Fruit fly (Drosophila melanogaster) whole organism, pupa: ENCODE results near the gene DNaseII.

ENCODE experiments used
- CG10348 ChIP-seq: fragments of 200-800 bp; sonication (Bioruptor generic); IDR thresholded peaks from 2 replicates; pipeline ENCODE4 v1.3.6; 2022; ENCODE audit warnings: missing biosample characterization, missing genetic modification characterization
- CG14655 ChIP-seq: fragments of 200-800 bp; sonication (Bioruptor generic); optimal IDR thresholded peaks from 3 replicates; lab custom pipeline; 2017; ENCODE audit warnings: mild to moderate bottlenecking, missing biosample characterization, missing genetic modification reagents, missing genetic modification characterization
- CG17806 ChIP-seq: fragments of 200-800 bp; sonication (Bioruptor generic); optimal IDR thresholded peaks from 2 replicates; lab custom pipeline; 2018; ENCODE audit warnings: missing biosample characterization, mild to moderate bottlenecking, missing genetic modification characterization, moderate library complexity
- CG4496 ChIP-seq: fragments of 200-800 bp; sonication (Bioruptor generic); IDR thresholded peaks from 3 replicates; pipeline ENCODE4 v1.3.6; 2022; ENCODE audit warnings: missing biosample characterization, missing genetic modification characterization
- CG8301 ChIP-seq: fragments of 200-800 bp; sonication (Bioruptor generic); optimal IDR thresholded peaks from 2 replicates; lab custom pipeline; 2018; ENCODE audit warnings: missing biosample characterization, mild to moderate bottlenecking, missing genetic modification characterization
- CG9948 ChIP-seq: fragments of 200-800 bp; sonication (Bioruptor generic); optimal IDR thresholded peaks from 2 replicates; lab custom pipeline; 2018; ENCODE audit warnings: missing biosample characterization, mild to moderate bottlenecking, missing genetic modification characterization, moderate library complexity
- EcR ChIP-seq: fragments of 200-800 bp; sonication (Bioruptor generic); optimal IDR thresholded peaks from 3 replicates; lab custom pipeline; 2019; ENCODE audit warnings: missing biosample characterization, missing genetic modification characterization, mild to moderate bottlenecking, moderate library complexity, missing genetic modification reagents
- Ets98B ChIP-seq: fragments of 200-800 bp; sonication (Bioruptor generic); IDR thresholded peaks from 2 replicates; pipeline ENCODE4 v1.3.6; 2022; ENCODE audit warnings: missing biosample characterization, missing genetic modification characterization
- Pif1A ChIP-seq: fragments of 200-800 bp; sonication (Bioruptor generic); optimal IDR thresholded peaks from 3 replicates; lab custom pipeline; 2016; ENCODE audit warnings: missing biosample characterization, missing genetic modification characterization
- Pif1B ChIP-seq: fragments of 200-800 bp; sonication (Bioruptor generic); optimal IDR thresholded peaks from 3 replicates; lab custom pipeline; 2016; ENCODE audit warnings: missing biosample characterization, missing genetic modification characterization
- fd96Ca ChIP-seq: fragments of 200-800 bp; sonication (Bioruptor generic); IDR thresholded peaks from 3 replicates; pipeline ENCODE4 v1.3.6; 2022; ENCODE audit warnings: missing biosample characterization, missing genetic modification characterization
- gl ChIP-seq: fragments of 200-800 bp; sonication (Bioruptor generic); optimal IDR thresholded peaks from 2 replicates; lab custom pipeline; 2018; ENCODE audit warnings: missing biosample characterization, mild to moderate bottlenecking, missing genetic modification characterization

DNA sequence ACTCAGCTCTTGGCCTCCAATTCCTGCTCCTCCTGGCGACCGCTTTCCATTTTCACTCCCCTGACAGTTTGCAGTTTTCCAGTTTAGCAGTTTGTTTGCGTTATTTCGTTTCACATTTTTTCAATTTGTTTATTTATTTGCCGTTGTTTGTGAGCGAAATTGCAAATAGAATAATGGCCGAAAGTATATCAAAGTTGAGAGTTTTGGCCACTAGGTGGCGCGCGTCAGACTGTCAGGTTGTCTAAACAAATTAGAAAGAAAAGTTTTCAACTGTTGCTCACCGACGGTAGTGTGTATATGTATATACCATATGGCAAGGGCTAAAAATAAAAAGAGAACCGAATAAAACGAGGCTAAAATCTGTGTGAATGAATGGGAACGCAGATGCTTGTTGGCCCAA, 48.3 kb upstream of the DNaseII start:
- TF ChIP-seq CG10348 (GFP tag; lab: Robert Waterston, UW) (no peak), CG14655 (GFP tag; lab: Kevin White, UChicago) (no peak), EcR (GFP tag; lab: Kevin White, UChicago) (no peak), CG4496 (no peak), Ets98B (GFP tag; lab: Robert Waterston, UW) (no peak), CG8301 (tag; lab: Kevin White, UChicago) (no peak), CG17806 (tag; lab: Kevin White, UChicago) (no peak), fd96Ca (GFP tag; lab: Robert Waterston, UW) (no peak), Pif1A (GFP tag; lab: Kevin White, UChicago) (no peak), Pif1B (GFP tag; lab: Kevin White, UChicago) (no peak), gl (tag; lab: Kevin White, UChicago) (no peak), CG9948 (tag; lab: Kevin White, UChicago) (no peak)
